Worm (Caenorhabditis elegans) whole organism, L2 larva: ENCODE results near the gene Y47D3A.20.

ENCODE experiments used
- C34F6.9 ChIP-seq: fragments of 150-350 bp; optimal IDR thresholded peaks from 2 replicates; lab custom pipeline; 2014; ENCODE audit warnings: missing biosample characterization, missing genetic modification characterization
- R02D3.7 ChIP-seq: fragments of 150-350 bp; optimal IDR thresholded peaks from 2 replicates; lab custom pipeline; 2014; ENCODE audit warnings: missing biosample characterization, missing genetic modification characterization
- ZK546.5 ChIP-seq: sonication (generic microtip); optimal IDR thresholded peaks from 2 replicates; lab custom pipeline; 2017; ENCODE audit warnings: missing biosample characterization, missing genetic modification characterization
- aly-2 ChIP-seq: fragments of 150-350 bp; optimal IDR thresholded peaks from 2 replicates; lab custom pipeline; 2014; ENCODE audit warnings: missing biosample characterization, missing genetic modification characterization
- crh-2 ChIP-seq: sonication (generic microtip); optimal IDR thresholded peaks from 2 replicates; lab custom pipeline; 2017; ENCODE audit warnings: missing biosample characterization, missing genetic modification characterization
- dmd-4 ChIP-seq: sonication (generic microtip); optimal IDR thresholded peaks from 2 replicates; lab custom pipeline; 2017; ENCODE audit warnings: missing biosample characterization, missing genetic modification characterization
- elt-1 ChIP-seq: fragments of 150-350 bp; optimal IDR thresholded peaks from 2 replicates; lab custom pipeline; 2014; ENCODE audit warnings: missing biosample characterization, missing genetic modification characterization
- fos-1 ChIP-seq: fragments of 150-350 bp; optimal IDR thresholded peaks from 2 replicates; lab custom pipeline; 2014; ENCODE audit warnings: missing biosample characterization, missing genetic modification characterization
- mdl-1 ChIP-seq, 2 experiments: fragments of 150-350 bp in 1 of 2; sonication (generic microtip) in 1 of 2; optimal IDR thresholded peaks; 2 replicates each; lab custom pipeline; 2017; ENCODE audit warnings: missing biosample characterization in 2 of 2, missing genetic modification characterization in 2 of 2
- nhr-11 ChIP-seq: fragments of 150-350 bp; optimal IDR thresholded peaks from 2 replicates; lab custom pipeline; 2014; ENCODE audit warnings: missing biosample characterization, missing genetic modification characterization
- nhr-129 ChIP-seq: fragments of 150-350 bp; optimal IDR thresholded peaks from 2 replicates; lab custom pipeline; 2014; ENCODE audit warnings: missing biosample characterization, missing genetic modification characterization
- skn-1 ChIP-seq: sonication (generic microtip); optimal IDR thresholded peaks from 2 replicates; lab custom pipeline; 2017; ENCODE audit warnings: missing biosample characterization, missing genetic modification characterization
- snpc-4 ChIP-seq: fragments of 150-350 bp; optimal IDR thresholded peaks from 2 replicates; lab custom pipeline; 2014; ENCODE audit warnings: missing biosample characterization, missing genetic modification characterization
- unc-62 ChIP-seq: fragments of 150-350 bp; optimal IDR thresholded peaks from 2 replicates; lab custom pipeline; 2014; ENCODE audit warnings: missing biosample characterization, missing genetic modification reagents, missing genetic modification characterization
- ztf-1 ChIP-seq: fragments of 200-800 bp; sonication (Bioruptor generic); conservative IDR thresholded peaks from 2 replicates; pipeline ENCODE4 v1.3.6; 2022; ENCODE audit warnings: missing genetic modification characterization, missing compliant biosample characterization
- ztf-4 ChIP-seq: fragments of 150-350 bp; optimal IDR thresholded peaks from 2 replicates; lab custom pipeline; 2014; ENCODE audit warnings: missing biosample characterization, missing genetic modification characterization

Gene Y47D3A.20

ce11 chrIII:11324093-11324492 lies 49.2 kb downstream of the Y47D3A.20 start:
- TF ChIP-seq nhr-11 (no peak), R02D3.7 (tag; lab: Kevin White, UChicago) (no peak), fos-1 (no peak), C34F6.9 (no peak), crh-2 (tag; lab: Kevin White, UChicago) (no peak), ztf-1 (no peak), skn-1 (no peak), ZK546.5 (tag; lab: Kevin White, UChicago) (no peak), snpc-4 (no peak), dmd-4 (tag; lab: Kevin White, UChicago) (no peak), aly-2 (tag; lab: Kevin White, UChicago) (no peak), mdl-1 (tag; optimal IDR thresholded peaks at IDR 0.05; lab: Kevin White, UChicago) (no peak), nhr-129 (tag; lab: Kevin White, UChicago) (no peak), unc-62 (GFP tag; lab: Kevin White, UChicago) (no peak), elt-1 (tag; lab: Kevin White, UChicago) (no peak), ztf-4 (tag; lab: Kevin White, UChicago) (no peak)
